Fruit fly (Drosophila melanogaster) whole organism, embryonic: ENCODE data around the gene Mst36Fb.

Source experiments
- B-H1 ChIP-seq: fragments of 200-800 bp; sonication (Bioruptor generic); IDR thresholded peaks from 3 replicates; pipeline ENCODE4 v1.3.6; 2022; ENCODE audit warnings: missing biosample characterization, missing genetic modification characterization
- CG10959 ChIP-seq: fragments of 200-800 bp; sonication (Bioruptor generic); IDR thresholded peaks from 2 replicates; pipeline ENCODE4 v1.3.6; 2022; ENCODE audit warnings: missing biosample characterization, missing genetic modification characterization
- CG11093 ChIP-seq: fragments of 200-800 bp; sonication (Bioruptor generic); IDR thresholded peaks from 3 replicates; pipeline ENCODE4 v1.3.6; 2022; ENCODE audit warnings: missing biosample characterization, missing genetic modification characterization
- CG11456 ChIP-seq: fragments of 200-800 bp; sonication (Bioruptor generic); IDR thresholded peaks from 3 replicates; pipeline ENCODE4 v1.3.6; 2022; ENCODE audit warnings: missing biosample characterization, missing genetic modification characterization
- CG12155 ChIP-seq: fragments of 200-800 bp; sonication (Bioruptor generic); optimal IDR thresholded peaks from 3 replicates; lab custom pipeline; 2016; ENCODE audit warnings: missing biosample characterization, missing genetic modification characterization
- CG12391 ChIP-seq: fragments of 200-800 bp; sonication (Bioruptor generic); optimal IDR thresholded peaks from 3 replicates; lab custom pipeline; 2018; ENCODE audit warnings: missing biosample characterization, mild to moderate bottlenecking, missing genetic modification characterization, moderate library complexity
- CG12769 ChIP-seq: fragments of 200-800 bp; sonication (Bioruptor generic); optimal IDR thresholded peaks from 2 replicates; lab custom pipeline; 2019; ENCODE audit warnings: missing biosample characterization, mild to moderate bottlenecking, missing genetic modification characterization, moderate library complexity
- CG14667 ChIP-seq: fragments of 200-800 bp; sonication (Bioruptor generic); IDR thresholded peaks from 2 replicates; pipeline ENCODE4 v1.3.6; 2022; ENCODE audit warnings: missing biosample characterization, missing genetic modification characterization
- CG14710 ChIP-seq: fragments of 200-800 bp; sonication (Bioruptor generic); optimal IDR thresholded peaks from 3 replicates; lab custom pipeline; 2019; ENCODE audit warnings: missing biosample characterization, mild to moderate bottlenecking, missing genetic modification characterization, moderate library complexity
- CG15696 ChIP-seq: fragments of 200-800 bp; sonication (Bioruptor generic); optimal IDR thresholded peaks from 2 replicates; lab custom pipeline; 2019; ENCODE audit warnings: missing biosample characterization, mild to moderate bottlenecking, missing genetic modification characterization, moderate library complexity
- CG16779 ChIP-seq: fragments of 200-800 bp; sonication (Bioruptor generic); IDR thresholded peaks from 2 replicates; pipeline ENCODE4 v1.3.6; 2022; ENCODE audit warnings: missing biosample characterization, missing genetic modification characterization
- CG34224 ChIP-seq: fragments of 200-800 bp; sonication (Bioruptor generic); IDR thresholded peaks from 3 replicates; pipeline ENCODE4 v1.3.6; 2022; ENCODE audit warnings: missing biosample characterization, missing genetic modification characterization; ENCODE audit not compliant: partially characterized antibody
- CG34422 ChIP-seq: fragments of 200-800 bp; sonication (Bioruptor generic); IDR thresholded peaks from 3 replicates; pipeline ENCODE4 v1.3.6; 2022; ENCODE audit warnings: missing biosample characterization, missing genetic modification characterization
- CG3847 ChIP-seq: fragments of 200-800 bp; sonication (Bioruptor generic); IDR thresholded peaks from 2 replicates; pipeline ENCODE4 v1.3.6; 2022; ENCODE audit warnings: missing biosample characterization, missing genetic modification characterization
- CG3995 ChIP-seq: fragments of 200-800 bp; sonication (Bioruptor generic); optimal IDR thresholded peaks from 3 replicates; lab custom pipeline; 2016; ENCODE audit warnings: missing biosample characterization, missing genetic modification characterization
- CG4707 ChIP-seq: fragments of 200-800 bp; sonication (Bioruptor generic); optimal IDR thresholded peaks from 2 replicates; lab custom pipeline; 2018; ENCODE audit warnings: missing biosample characterization, mild to moderate bottlenecking, missing genetic modification characterization, moderate library complexity
- CG6791 ChIP-seq: fragments of 200-800 bp; sonication (Bioruptor generic); IDR thresholded peaks from 3 replicates; pipeline ENCODE4 v1.3.6; 2022; ENCODE audit warnings: missing biosample characterization, missing genetic modification characterization; ENCODE audit not compliant: partially characterized antibody
- CG9215 ChIP-seq: fragments of 200-800 bp; sonication (Bioruptor generic); IDR thresholded peaks from 2 replicates; pipeline ENCODE4 v1.3.6; 2022; ENCODE audit warnings: missing biosample characterization, missing genetic modification characterization
- CG9797 ChIP-seq: fragments of 200-800 bp; sonication (Bioruptor generic); optimal IDR thresholded peaks from 3 replicates; lab custom pipeline; 2018; ENCODE audit warnings: missing biosample characterization, mild to moderate bottlenecking, missing genetic modification characterization
- Dip3 ChIP-seq: fragments of 200-800 bp; sonication (Bioruptor generic); optimal IDR thresholded peaks from 3 replicates; lab custom pipeline; 2016; ENCODE audit warnings: missing biosample characterization, missing genetic modification characterization
- Dll ChIP-seq: fragments of 200-800 bp; sonication (Bioruptor generic); IDR thresholded peaks from 4 replicates; pipeline ENCODE4 v1.3.6; 2022; ENCODE audit warnings: missing biosample characterization, missing genetic modification characterization; ENCODE audit not compliant: partially characterized antibody
- E2f2 ChIP-seq: fragments of 200-800 bp; sonication (Bioruptor generic); IDR thresholded peaks from 2 replicates; pipeline ENCODE4 v1.3.6; 2022; ENCODE audit warnings: missing biosample characterization, missing genetic modification characterization
- Ets65A ChIP-seq: fragments of 200-800 bp; sonication (Bioruptor generic); peaks from one replicate; lab custom pipeline; 2016; ENCODE audit warnings: missing biosample characterization, missing genetic modification characterization
- Gug ChIP-seq: fragments of 200-800 bp; sonication (Bioruptor generic); IDR thresholded peaks from 4 replicates; pipeline ENCODE4 v1.3.6; 2022; ENCODE audit warnings: missing biosample characterization, missing genetic modification characterization
- HLH4C ChIP-seq: fragments of 200-800 bp; sonication (Bioruptor generic); IDR thresholded peaks from 3 replicates; pipeline ENCODE4 v1.3.6; 2022; ENCODE audit warnings: missing biosample characterization, missing genetic modification characterization; ENCODE audit not compliant: partially characterized antibody
- HmgD ChIP-seq: fragments of 200-800 bp; sonication (Bioruptor generic); optimal IDR thresholded peaks from 3 replicates; lab custom pipeline; 2016; ENCODE audit warnings: missing biosample characterization, missing genetic modification characterization
- Hsf ChIP-seq: fragments of 200-800 bp; sonication (Bioruptor generic); optimal IDR thresholded peaks from 3 replicates; lab custom pipeline; 2016; ENCODE audit warnings: missing biosample characterization, missing genetic modification characterization
- Myb ChIP-seq: fragments of 200-800 bp; sonication (Bioruptor generic); optimal IDR thresholded peaks from 2 replicates; lab custom pipeline; 2016; ENCODE audit warnings: missing biosample characterization, missing genetic modification characterization
- NC2α ChIP-seq: fragments of 200-800 bp; sonication (Bioruptor generic); optimal IDR thresholded peaks from 2 replicates; lab custom pipeline; 2016; ENCODE audit warnings: missing biosample characterization, missing genetic modification characterization
- Trl ChIP-seq, 3 experiments: fragments of >200 bp in 2 of 3; fragments of 200-800 bp in 1 of 3; sonication (Bioruptor generic) in 1 of 3; optimal IDR thresholded peaks; 2 replicates in 1 of 3; 3 replicates in 2 of 3; lab custom pipeline; 2016 to 2017; ENCODE audit warnings: missing biosample characterization in 1 of 3, missing genetic modification characterization in 1 of 3
- Xbp1 ChIP-seq: fragments of 200-800 bp; sonication (Bioruptor generic); optimal IDR thresholded peaks from 3 replicates; lab custom pipeline; 2016; ENCODE audit warnings: missing biosample characterization, mild to moderate bottlenecking, missing genetic modification characterization
- ara ChIP-seq: fragments of 200-800 bp; sonication (Bioruptor generic); IDR thresholded peaks from 2 replicates; pipeline ENCODE4 v1.3.6; 2022; ENCODE audit warnings: missing biosample characterization, missing genetic modification characterization
- bbx ChIP-seq: fragments of 200-800 bp; sonication (Bioruptor generic); IDR thresholded peaks from 2 replicates; pipeline ENCODE4 v1.3.6; 2022; ENCODE audit warnings: missing biosample characterization, missing genetic modification characterization; ENCODE audit not compliant: partially characterized antibody
- hb ChIP-seq: fragments of 200-800 bp; sonication (Bioruptor generic); IDR thresholded peaks from 3 replicates; pipeline ENCODE4 v1.3.6; 2022; ENCODE audit warnings: missing biosample characterization, missing genetic modification characterization; ENCODE audit not compliant: partially characterized antibody
- knrl ChIP-seq: fragments of 200-800 bp; sonication (Bioruptor generic); IDR thresholded peaks from 3 replicates; pipeline ENCODE4 v1.3.6; 2022; ENCODE audit warnings: missing biosample characterization, missing genetic modification characterization; ENCODE audit not compliant: partially characterized antibody
- lmd ChIP-seq: fragments of 200-800 bp; sonication (Bioruptor generic); IDR thresholded peaks from 2 replicates; pipeline ENCODE4 v1.3.6; 2022; ENCODE audit warnings: missing biosample characterization, missing genetic modification characterization
- lov ChIP-seq, 2 experiments: fragments of 200-800 bp in 1 of 2; fragments of >200 bp in 1 of 2; sonication (Bioruptor generic) in 1 of 2; IDR thresholded peaks in 1 of 2; optimal IDR thresholded peaks in 1 of 2; 2 replicates in 1 of 2; 3 replicates in 1 of 2; pipeline versions ENCODE4 v1.3.6 to Lab custom; 2017 to 2022; ENCODE audit warnings: missing biosample characterization in 1 of 2, missing genetic modification characterization in 1 of 2
- pho ChIP-seq: fragments of 200-800 bp; sonication (Bioruptor generic); optimal IDR thresholded peaks from 2 replicates; lab custom pipeline; 2016; ENCODE audit warnings: missing biosample characterization, missing genetic modification characterization
- row ChIP-seq: fragments of 200-800 bp; sonication (Bioruptor generic); IDR thresholded peaks from 3 replicates; pipeline ENCODE4 v1.3.6; 2022; ENCODE audit warnings: missing biosample characterization, missing genetic modification characterization
- sim ChIP-seq: fragments of 200-800 bp; sonication (Bioruptor generic); IDR thresholded peaks from 2 replicates; pipeline ENCODE4 v1.3.6; 2022; ENCODE audit warnings: missing biosample characterization, missing genetic modification characterization
- sisA ChIP-seq: fragments of 200-800 bp; sonication (Bioruptor generic); IDR thresholded peaks from 2 replicates; pipeline ENCODE4 v1.3.6; 2022; ENCODE audit warnings: missing biosample characterization, missing genetic modification characterization
- sqz ChIP-seq: fragments of 200-800 bp; sonication (Bioruptor generic); optimal IDR thresholded peaks from 3 replicates; lab custom pipeline; 2018; ENCODE audit warnings: missing biosample characterization, mild to moderate bottlenecking, missing genetic modification characterization
- ssp ChIP-seq: fragments of 200-800 bp; sonication (Bioruptor generic); IDR thresholded peaks from 2 replicates; pipeline ENCODE4 v1.3.6; 2022; ENCODE audit warnings: missing biosample characterization, missing genetic modification characterization
- sug ChIP-seq: fragments of 200-800 bp; optimal IDR thresholded peaks from 2 replicates; lab custom pipeline; 2019; ENCODE audit warnings: missing biosample characterization, mild to moderate bottlenecking, missing genetic modification characterization, moderate library complexity
- ttk ChIP-seq: fragments of 200-800 bp; sonication (Bioruptor generic); IDR thresholded peaks from 2 replicates; pipeline ENCODE4 v2.1.2; 2022; ENCODE audit warnings: missing biosample characterization, missing genetic modification characterization
- usp ChIP-seq: fragments of >200 bp; optimal IDR thresholded peaks from 2 replicates; lab custom pipeline; 2017; ENCODE audit warnings: missing biosample characterization, missing genetic modification characterization
- vfl ChIP-seq: fragments of 200-800 bp; sonication (Bioruptor generic); optimal IDR thresholded peaks from 2 replicates; lab custom pipeline; 2016; ENCODE audit warnings: missing biosample characterization, missing genetic modification characterization
- vnd ChIP-seq: fragments of 200-800 bp; sonication (Bioruptor generic); IDR thresholded peaks from 3 replicates; pipeline ENCODE4 v1.3.6; 2022; ENCODE audit warnings: missing biosample characterization, missing genetic modification characterization; ENCODE audit not compliant: partially characterized antibody

The Mst36Fb gene

DNA sequence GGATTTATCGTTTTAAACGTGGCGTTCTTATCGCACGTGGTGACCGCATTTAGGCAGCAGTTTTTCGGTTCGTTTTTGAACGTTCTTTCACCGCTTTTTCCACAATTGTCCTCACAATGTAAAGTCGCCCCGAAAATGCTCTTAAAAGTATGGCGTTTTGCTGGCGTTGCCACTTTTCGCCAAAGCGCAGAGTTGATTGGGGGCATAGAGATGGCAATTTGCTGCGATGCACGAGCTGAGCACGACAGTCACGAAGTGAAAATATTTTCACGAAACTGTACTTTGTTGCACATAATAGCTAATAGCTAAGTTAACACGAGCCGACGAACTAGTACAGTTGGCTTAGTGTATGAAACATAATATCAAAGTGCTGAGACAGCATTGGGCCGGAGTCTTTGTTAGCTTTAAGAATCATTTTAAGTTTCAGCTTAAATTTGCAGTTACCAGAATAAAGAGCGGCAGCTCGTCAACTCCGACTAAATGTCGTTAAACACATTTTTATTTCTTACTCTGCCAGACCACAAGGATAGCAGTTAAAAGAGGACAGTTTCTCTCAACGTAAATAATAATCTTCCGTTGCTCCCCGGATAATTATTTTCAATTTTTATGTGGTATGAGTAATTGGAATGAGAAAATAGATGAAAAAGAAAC is 13.9 kb upstream of the Mst36Fb start, which contains the start of gene msl-1 (continued):
- no peak for TF ChIP-seq Trl (optimal IDR thresholded peaks at IDR 0.05; lab: Kevin White, UChicago)
- peak; percentile 15 for TF ChIP-seq Trl (GFP tag; optimal IDR thresholded peaks at IDR 0.05; lab: Kevin White, UChicago)
- no peak for TF ChIP-seq sim (GFP tag; lab: Robert Waterston, UW)
- TF ChIP-seq row (GFP tag; lab: Robert Waterston, UW): peak; percentile 97
- TF ChIP-seq CG9797: peak; percentile 30
- peak; percentile 92 for TF ChIP-seq vnd (GFP tag; lab: Robert Waterston, UW)
- peak; percentile 84 for TF ChIP-seq Dll (GFP tag; lab: Robert Waterston, UW)
- peak; percentile 75; the same call in 1 of the 4 replicates for TF ChIP-seq Gug (GFP tag; lab: Robert Waterston, UW)
- TF ChIP-seq Xbp1: peak; percentile 44
- peak; percentile 73 for TF ChIP-seq CG3847 (GFP tag; lab: Robert Waterston, UW)
- TF ChIP-seq Myb (GFP tag; lab: Kevin White, UChicago): peak; percentile 44
- peak; percentile 95 for TF ChIP-seq Ets65A (GFP tag; lab: Kevin White, UChicago)
- peak; percentile 44; the same call in 1 of the 2 replicates for TF ChIP-seq E2f2 (GFP tag; lab: Robert Waterston, UW)
- peak; percentile 2 for TF ChIP-seq CG12391
- no peak for TF ChIP-seq CG4707 (GFP tag; lab: Kevin White, UChicago)
- TF ChIP-seq CG34422 (GFP tag; lab: Robert Waterston, UW): peak; percentile 74; the same call in 2 of the 3 replicates
- TF ChIP-seq pho (GFP tag; lab: Kevin White, UChicago): peak; percentile 29
- no peak for TF ChIP-seq B-H1 (GFP tag; lab: Robert Waterston, UW)
- no peak for TF ChIP-seq usp (GFP tag; lab: Kevin White, UChicago)
- TF ChIP-seq lmd: peak; percentile 41; the same call in 1 of the 2 replicates
- TF ChIP-seq ara (GFP tag; lab: Robert Waterston, UW): no peak
- peak; percentile 80 for TF ChIP-seq CG11456
- TF ChIP-seq sisA: peak; percentile 38
- TF ChIP-seq Hsf (GFP tag; lab: Kevin White, UChicago): peak; percentile 41
- TF ChIP-seq ttk (GFP tag; lab: Robert Waterston, UW): peak; percentile 51; the same call in 1 of the 2 replicates
- TF ChIP-seq bbx: peak; percentile 98
- peak; percentile 16 for TF ChIP-seq CG14710
- peak; percentile 26 for TF ChIP-seq sqz (GFP tag; lab: Kevin White, UChicago)
- TF ChIP-seq sug (tag; lab: Kevin White, UChicago): peak; percentile 58
- TF ChIP-seq HLH4C (GFP tag; lab: Robert Waterston, UW): peak; percentile 92
- TF ChIP-seq hb (GFP tag; lab: Robert Waterston, UW): peak; percentile 94
- no peak for TF ChIP-seq CG12769 (tag; lab: Kevin White, UChicago)
- TF ChIP-seq CG3995 (GFP tag; lab: Kevin White, UChicago): peak; percentile 78
- TF ChIP-seq CG12155 (GFP tag; lab: Kevin White, UChicago): peak; percentile 34
- TF ChIP-seq knrl: peak; percentile 95
- TF ChIP-seq CG9215 (GFP tag; lab: Robert Waterston, UW): peak; percentile 25; the same call in 1 of the 2 replicates
- no peak for TF ChIP-seq CG11093 (GFP tag; lab: Robert Waterston, UW)
- TF ChIP-seq vfl (GFP tag; lab: Kevin White, UChicago): peak; percentile 12
- no peak for TF ChIP-seq NC2α (GFP tag; lab: Kevin White, UChicago)
- TF ChIP-seq ssp: peak; percentile 26; the same call in 1 of the 2 replicates
- no peak for TF ChIP-seq lov (optimal IDR thresholded peaks at IDR 0.05; lab: Kevin White, UChicago)
- TF ChIP-seq lov (GFP tag; IDR thresholded peaks at IDR 0.05; lab: Robert Waterston, UW): 0 out of 3 replicates have a peak, but pooled peaks have one; percentile 5
- peak; percentile 5 for TF ChIP-seq Dip3 (GFP tag; lab: Kevin White, UChicago)
- peak; percentile 98 for TF ChIP-seq CG6791 (GFP tag; lab: Robert Waterston, UW)
- TF ChIP-seq HmgD (GFP tag; lab: Kevin White, UChicago): peak; percentile 79
- TF ChIP-seq CG16779 (GFP tag; lab: Robert Waterston, UW): no peak
- TF ChIP-seq CG34224 (GFP tag; lab: Robert Waterston, UW): peak; percentile 90
- 0 out of 2 replicates have a peak, but pooled peaks have one; percentile 10 for TF ChIP-seq CG14667 (GFP tag; lab: Robert Waterston, UW)
- TF ChIP-seq CG10959: no peak
- TF ChIP-seq CG15696 (tag; lab: Kevin White, UChicago): no peak
